Fruit fly (Drosophila melanogaster) whole organism, embryonic: ENCODE data around the gene Prosalpha6.

Experiments
- Awh ChIP-seq: fragments of 200-800 bp; sonication (Bioruptor generic); IDR thresholded peaks from 2 replicates; pipeline ENCODE4, ENCODE4 v1.3.6; 2022; ENCODE audit warnings: missing biosample characterization, missing genetic modification characterization
- CG10147 ChIP-seq: fragments of 200-800 bp; sonication (Bioruptor generic); optimal IDR thresholded peaks from 2 replicates; lab custom pipeline; 2019; ENCODE audit warnings: missing biosample characterization, mild to moderate bottlenecking, missing genetic modification characterization, moderate library complexity
- CG10274 ChIP-seq: fragments of 200-800 bp; sonication (Bioruptor generic); optimal IDR thresholded peaks from 3 replicates; lab custom pipeline; 2017; ENCODE audit warnings: missing biosample characterization, mild to moderate bottlenecking, missing genetic modification characterization
- CG10366 ChIP-seq: fragments of 200-800 bp; sonication (Bioruptor generic); IDR thresholded peaks from 2 replicates; pipeline ENCODE4 v1.3.6; 2022; ENCODE audit warnings: missing biosample characterization, missing genetic modification characterization
- CG14050 ChIP-seq: fragments of 200-800 bp; sonication (Bioruptor generic); IDR thresholded peaks from 3 replicates; pipeline ENCODE4 v1.3.6; 2022; ENCODE audit warnings: missing biosample characterization, missing genetic modification characterization
- CG14667 ChIP-seq: fragments of 200-800 bp; sonication (Bioruptor generic); IDR thresholded peaks from 2 replicates; pipeline ENCODE4 v1.3.6; 2022; ENCODE audit warnings: missing biosample characterization, missing genetic modification characterization
- CG16815 ChIP-seq: fragments of 200-800 bp; sonication (Bioruptor generic); optimal IDR thresholded peaks from 3 replicates; lab custom pipeline; 2017; ENCODE audit warnings: missing biosample characterization, mild to moderate bottlenecking, missing genetic modification characterization
- CG17359 ChIP-seq: fragments of 200-800 bp; sonication (Bioruptor generic); optimal IDR thresholded peaks from 3 replicates; lab custom pipeline; 2018; ENCODE audit warnings: missing biosample characterization, mild to moderate bottlenecking, missing genetic modification characterization, moderate library complexity
- CG17385 ChIP-seq: fragments of 200-800 bp; sonication (Bioruptor generic); optimal IDR thresholded peaks from 3 replicates; lab custom pipeline; 2018; ENCODE audit warnings: missing biosample characterization, mild to moderate bottlenecking, missing genetic modification characterization
- CG2116 ChIP-seq: fragments of 200-800 bp; sonication (Bioruptor generic); optimal IDR thresholded peaks from 3 replicates; lab custom pipeline; 2018; ENCODE audit warnings: missing biosample characterization, mild to moderate bottlenecking, missing genetic modification characterization
- CG32532 ChIP-seq: fragments of 200-800 bp; sonication (Bioruptor generic); IDR thresholded peaks from 2 replicates; pipeline ENCODE4 v1.3.6; 2022; ENCODE audit warnings: missing biosample characterization, missing genetic modification characterization
- CG33213 ChIP-seq: fragments of 200-800 bp; sonication (Bioruptor generic); optimal IDR thresholded peaks from 3 replicates; lab custom pipeline; 2016; ENCODE audit warnings: missing biosample characterization, missing genetic modification characterization
- CG5245 ChIP-seq: fragments of 200-800 bp; sonication (Bioruptor generic); optimal IDR thresholded peaks from 3 replicates; lab custom pipeline; 2016; ENCODE audit warnings: missing biosample characterization, missing genetic modification characterization
- CG6765 ChIP-seq: fragments of 200-800 bp; sonication (Bioruptor generic); optimal IDR thresholded peaks from 3 replicates; lab custom pipeline; 2017; ENCODE audit warnings: missing biosample characterization, mild to moderate bottlenecking, missing genetic modification characterization
- CG7372 ChIP-seq: fragments of 200-800 bp; sonication (Bioruptor generic); IDR thresholded peaks from 2 replicates; pipeline ENCODE4 v1.3.6; 2022; ENCODE audit warnings: missing biosample characterization, missing genetic modification characterization
- CG7928 ChIP-seq: fragments of 200-800 bp; sonication (Bioruptor generic); optimal IDR thresholded peaks from 2 replicates; lab custom pipeline; 2017; ENCODE audit warnings: missing biosample characterization, mild to moderate bottlenecking, missing genetic modification characterization
- CG7963 ChIP-seq: fragments of 200-800 bp; sonication (Bioruptor generic); IDR thresholded peaks from 3 replicates; pipeline ENCODE4 v1.3.6; 2022; ENCODE audit warnings: missing biosample characterization, missing genetic modification characterization; ENCODE audit not compliant: partially characterized antibody
- CG8359 ChIP-seq: fragments of 200-800 bp; sonication (Bioruptor generic); optimal IDR thresholded peaks from 2 replicates; lab custom pipeline; 2017; ENCODE audit warnings: missing biosample characterization, mild to moderate bottlenecking, missing genetic modification characterization, borderline replicate concordance
- CoRest ChIP-seq: fragments of 200-800 bp; sonication (Bioruptor generic); optimal IDR thresholded peaks from 3 replicates; lab custom pipeline; 2018; ENCODE audit warnings: missing biosample characterization, mild to moderate bottlenecking, missing genetic modification characterization, moderate library complexity
- Dad ChIP-seq: fragments of 200-800 bp; sonication (Bioruptor generic); optimal IDR thresholded peaks from 3 replicates; lab custom pipeline; 2016; ENCODE audit warnings: missing biosample characterization, missing genetic modification characterization
- Doc3 ChIP-seq: fragments of 200-800 bp; sonication (Bioruptor generic); IDR thresholded peaks from 3 replicates; pipeline ENCODE4 v1.3.6; 2022; ENCODE audit warnings: missing biosample characterization, missing genetic modification characterization; ENCODE audit not compliant: partially characterized antibody
- Dp ChIP-seq: fragments of 200-800 bp; sonication (Bioruptor generic); optimal IDR thresholded peaks from 2 replicates; lab custom pipeline; 2018; ENCODE audit warnings: missing biosample characterization, mild to moderate bottlenecking, missing genetic modification characterization, moderate library complexity
- Dref ChIP-seq: fragments of 200-800 bp; sonication (Bioruptor generic); IDR thresholded peaks from 2 replicates; pipeline ENCODE4 v1.3.6; 2022; ENCODE audit warnings: missing biosample characterization, missing genetic modification characterization
- Ets65A ChIP-seq: fragments of 200-800 bp; sonication (Bioruptor generic); peaks from one replicate; lab custom pipeline; 2016; ENCODE audit warnings: missing biosample characterization, missing genetic modification characterization
- Gug ChIP-seq: fragments of 200-800 bp; sonication (Bioruptor generic); IDR thresholded peaks from 4 replicates; pipeline ENCODE4 v1.3.6; 2022; ENCODE audit warnings: missing biosample characterization, missing genetic modification characterization
- Hand ChIP-seq: fragments of 200-800 bp; sonication (Bioruptor generic); optimal IDR thresholded peaks from 2 replicates; lab custom pipeline; 2017; ENCODE audit warnings: mild to moderate bottlenecking, missing biosample characterization, missing genetic modification reagents, missing genetic modification characterization
- Kr ChIP-seq: fragments of 200-800 bp; sonication (Bioruptor generic); optimal IDR thresholded peaks from 2 replicates; lab custom pipeline; 2017; ENCODE audit warnings: missing biosample characterization, mild to moderate bottlenecking, missing genetic modification characterization
- Neu2 ChIP-seq: fragments of 200-800 bp; sonication (Bioruptor generic); optimal IDR thresholded peaks from 3 replicates; lab custom pipeline; 2016; ENCODE audit warnings: missing biosample characterization, missing genetic modification characterization, borderline replicate concordance
- NfI ChIP-seq: fragments of 200-800 bp; sonication (Bioruptor generic); optimal IDR thresholded peaks from 3 replicates; lab custom pipeline; 2018; ENCODE audit warnings: missing biosample characterization, mild to moderate bottlenecking, missing genetic modification characterization, moderate library complexity
- Pdp1 ChIP-seq, 2 experiments: fragments of 200-800 bp; sonication (Bioruptor generic); optimal IDR thresholded peaks; 3 replicates each; lab custom pipeline; 2016; ENCODE audit warnings: missing biosample characterization in 2 of 2, missing genetic modification characterization in 2 of 2, mild to moderate bottlenecking in 1 of 2, moderate library complexity in 1 of 2
- Rfx ChIP-seq: fragments of 200-800 bp; sonication (Bioruptor generic); IDR thresholded peaks from 2 replicates; pipeline ENCODE4 v1.3.6; 2022; ENCODE audit warnings: missing biosample characterization, missing genetic modification characterization
- Scr ChIP-seq: fragments of 200-800 bp; sonication (Bioruptor generic); IDR thresholded peaks from 2 replicates; pipeline ENCODE4 v1.3.6; 2022; ENCODE audit warnings: missing biosample characterization, missing genetic modification characterization; ENCODE audit not compliant: partially characterized antibody
- Sox100B ChIP-seq: fragments of 200-800 bp; sonication (Bioruptor generic); optimal IDR thresholded peaks from 3 replicates; lab custom pipeline; 2018; ENCODE audit warnings: missing biosample characterization, mild to moderate bottlenecking, missing genetic modification characterization
- Sry-δ ChIP-seq: fragments of 200-800 bp; sonication (Bioruptor generic); optimal IDR thresholded peaks from 2 replicates; lab custom pipeline; 2016; ENCODE audit warnings: missing biosample characterization, missing genetic modification characterization
- Tbp ChIP-seq: fragments of >200 bp; optimal IDR thresholded peaks from 2 replicates; lab custom pipeline; 2018; ENCODE audit warnings: missing biosample characterization, missing genetic modification characterization
- amos ChIP-seq: fragments of 200-800 bp; sonication (Bioruptor generic); IDR thresholded peaks from 2 replicates; pipeline ENCODE4 v1.3.6; 2022; ENCODE audit warnings: missing biosample characterization, missing genetic modification characterization; ENCODE audit not compliant: partially characterized antibody
- cato ChIP-seq: fragments of 200-800 bp; sonication (Bioruptor generic); optimal IDR thresholded peaks from 2 replicates; lab custom pipeline; 2016; ENCODE audit warnings: missing biosample characterization, missing genetic modification characterization, borderline replicate concordance
- caup ChIP-seq: fragments of 200-800 bp; sonication (Bioruptor generic); optimal IDR thresholded peaks from 3 replicates; lab custom pipeline; 2017; ENCODE audit warnings: missing biosample characterization, mild to moderate bottlenecking, missing genetic modification characterization, moderate library complexity; ENCODE audit not compliant: severe bottlenecking
- crp ChIP-seq, 2 experiments: fragments of 200-800 bp; sonication (Bioruptor generic); optimal IDR thresholded peaks; 2 replicates in 1 of 2; 3 replicates in 1 of 2; lab custom pipeline; 2017; ENCODE audit warnings: missing biosample characterization in 2 of 2, missing genetic modification characterization in 2 of 2, mild to moderate bottlenecking in 1 of 2, moderate library complexity in 1 of 2
- da ChIP-seq: fragments of 200-800 bp; sonication (Bioruptor generic); optimal IDR thresholded peaks from 2 replicates; lab custom pipeline; 2016; ENCODE audit warnings: missing biosample characterization, missing genetic modification characterization
- dmrt11E ChIP-seq: fragments of 200-800 bp; sonication (Bioruptor generic); optimal IDR thresholded peaks from 3 replicates; lab custom pipeline; 2018; ENCODE audit warnings: missing biosample characterization, mild to moderate bottlenecking, missing genetic modification characterization, moderate library complexity
- fd102C ChIP-seq: fragments of 200-800 bp; sonication (Bioruptor generic); optimal IDR thresholded peaks from 2 replicates; lab custom pipeline; 2018; ENCODE audit warnings: missing biosample characterization, mild to moderate bottlenecking, missing genetic modification characterization, moderate library complexity
- fd3F ChIP-seq: fragments of 200-800 bp; sonication (Bioruptor generic); optimal IDR thresholded peaks from 2 replicates; lab custom pipeline; 2018; ENCODE audit warnings: missing biosample characterization, mild to moderate bottlenecking, missing genetic modification characterization, moderate library complexity
- gce ChIP-seq: fragments of 200-800 bp; sonication (Bioruptor generic); IDR thresholded peaks from 3 replicates; pipeline ENCODE4 v1.3.6; 2022; ENCODE audit warnings: missing biosample characterization, missing genetic modification characterization
- gcm ChIP-seq: fragments of 200-800 bp; sonication (Bioruptor generic); optimal IDR thresholded peaks from 2 replicates; lab custom pipeline; 2019; ENCODE audit warnings: missing biosample characterization, mild to moderate bottlenecking, missing genetic modification characterization, moderate library complexity
- lab ChIP-seq: fragments of 200-800 bp; sonication (Bioruptor generic); optimal IDR thresholded peaks from 3 replicates; lab custom pipeline; 2017; ENCODE audit warnings: missing biosample characterization, missing genetic modification characterization, mild to moderate bottlenecking, moderate library complexity, missing genetic modification reagents
- pros ChIP-seq: fragments of 200-800 bp; sonication (Bioruptor generic); optimal IDR thresholded peaks from 3 replicates; lab custom pipeline; 2019; ENCODE audit warnings: missing biosample characterization, mild to moderate bottlenecking, missing genetic modification characterization, moderate library complexity
- sqz ChIP-seq: fragments of 200-800 bp; sonication (Bioruptor generic); optimal IDR thresholded peaks from 3 replicates; lab custom pipeline; 2018; ENCODE audit warnings: missing biosample characterization, mild to moderate bottlenecking, missing genetic modification characterization
- ttk ChIP-seq: fragments of 200-800 bp; sonication (Bioruptor generic); IDR thresholded peaks from 2 replicates; pipeline ENCODE4 v2.1.2; 2022; ENCODE audit warnings: missing biosample characterization, missing genetic modification characterization
- vfl ChIP-seq: fragments of 200-800 bp; sonication (Bioruptor generic); optimal IDR thresholded peaks from 2 replicates; lab custom pipeline; 2016; ENCODE audit warnings: missing biosample characterization, missing genetic modification characterization

Prosalpha6 gene

DNA sequence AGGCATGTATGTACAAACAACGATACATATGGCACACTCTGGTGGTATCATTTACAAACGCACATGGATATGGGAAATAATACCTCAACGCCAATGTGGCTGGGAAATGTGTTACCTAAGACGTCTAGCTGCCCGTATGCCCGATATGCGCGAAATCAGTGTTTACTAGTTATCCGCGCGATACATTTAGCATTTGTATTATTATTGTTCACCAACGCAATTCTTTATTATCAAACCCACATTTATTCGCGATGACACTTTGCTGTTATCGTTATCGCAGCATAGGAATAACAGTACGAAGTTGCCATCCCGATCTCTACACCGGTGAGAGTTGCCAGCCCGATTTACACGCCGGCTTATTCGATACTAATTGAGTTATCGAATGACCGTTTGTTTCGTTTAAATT is 25.6 kb downstream of the Prosalpha6 start, which contains the start of gene chico (continued):
- TF ChIP-seq dmrt11E (tag; lab: Kevin White, UChicago) (no peak), CG7963 (GFP tag; lab: Robert Waterston, UW) (peak; percentile 26; the same call in 2 of the 3 replicates), CG14050 (no peak), CG8359 (GFP tag; lab: Kevin White, UChicago) (no peak), ttk (no peak), CG10366 (no peak), Ets65A (GFP tag; lab: Kevin White, UChicago) (no peak), CG6765 (no peak), Doc3 (peak; percentile 50; the same call in 1 of the 3 replicates), vfl (GFP tag; lab: Kevin White, UChicago) (no peak), pros (no peak), Kr (GFP tag; lab: Kevin White, UChicago) (no peak), caup (GFP tag; lab: Kevin White, UChicago) (no peak), fd102C (GFP tag; lab: Kevin White, UChicago) (no peak), sqz (no peak), da (GFP tag; lab: Kevin White, UChicago) (no peak), CG10147 (GFP tag; lab: Kevin White, UChicago) (no peak), amos (GFP tag; lab: Robert Waterston, UW) (no peak; the same call in 1 of the 2 replicates), CG14667 (GFP tag; lab: Robert Waterston, UW) (no peak), cato (GFP tag; lab: Kevin White, UChicago) (no peak), CoRest (no peak), Dref (peak; percentile 98), Awh (GFP tag; lab: Robert Waterston, UW) (no peak), Hand (GFP tag; lab: Kevin White, UChicago) (no peak), crp (GFP tag; optimal IDR thresholded peaks at IDR 0.05; lab: Kevin White, UChicago) (no peak), CG10274 (GFP tag; lab: Kevin White, UChicago) (no peak), NfI (no peak), Tbp (GFP tag; lab: Kevin White, UChicago) (no peak), lab (GFP tag; lab: Kevin White, UChicago) (no peak), Rfx (GFP tag; lab: Robert Waterston, UW) (no peak; the same call in 1 of the 2 replicates), fd3F (no peak), CG7372 (no peak), CG16815 (GFP tag; lab: Kevin White, UChicago) (no peak), CG5245 (no peak), Gug (GFP tag; lab: Robert Waterston, UW) (no peak), CG17385 (GFP tag; lab: Kevin White, UChicago) (no peak), Sry-δ (GFP tag; lab: Kevin White, UChicago) (peak; percentile 93), Pdp1 (GFP tag; optimal IDR thresholded peaks at IDR 0.05; lab: Kevin White, UChicago) (peak in 1 of 2 experiments; percentile 72), gce (GFP tag; lab: Robert Waterston, UW) (no peak), Dp (GFP tag; lab: Kevin White, UChicago) (peak; percentile 73), Neu2 (GFP tag; lab: Kevin White, UChicago) (no peak), CG33213 (peak; percentile 48), Sox100B (GFP tag; lab: Kevin White, UChicago) (no peak), CG7928 (GFP tag; lab: Kevin White, UChicago) (no peak), gcm (GFP tag; lab: Kevin White, UChicago) (no peak), CG17359 (no peak), Scr (GFP tag; lab: Robert Waterston, UW) (peak; percentile 63), Dad (no peak), CG32532 (GFP tag; lab: Robert Waterston, UW) (no peak), CG2116 (GFP tag; lab: Kevin White, UChicago) (peak; percentile 68)
